Fruit fly (Drosophila melanogaster): ENCODE measurements around the gene CG10681.
A peak's percentile ranks its signal among the peaks of the same experiment; 100 is the strongest.

The CG10681 gene

dm6 chr3L:12551671-12552070 is 50.4 kb downstream of the CG10681 start (continued):
- TF ChIP-seq CG4730 (GFP tag; IDR thresholded peaks at IDR 0.05) (0 out of 2 replicates have a peak, but pooled peaks have one; percentile 22), Ptx1 (GFP tag; IDR thresholded peaks at IDR 0.05) (peak; percentile 24; the same call in 1 of the 2 replicates), pros (GFP tag; optimal IDR thresholded peaks at IDR 0.05) (no peak), Atf-2 (GFP tag; optimal IDR thresholded peaks at IDR 0.05) (no peak), z (GFP tag; IDR thresholded peaks at IDR 0.05) (0 out of 3 replicates have a peak, but pooled peaks have one; percentile 4), ara (GFP tag; IDR thresholded peaks at IDR 0.05) (peak; percentile 62; the same call in 1 of the 2 replicates), CkIIα-i1 (GFP tag; IDR thresholded peaks at IDR 0.05) (no peak), Xrp1 (GFP tag; IDR thresholded peaks at IDR 0.05) (peak; percentile 42; the same call in 1 of the 2 replicates), CG6689 (GFP tag; IDR thresholded peaks at IDR 0.05) (0 out of 2 replicates have a peak, but pooled peaks have one; percentile 23), CG16813 (GFP tag; IDR thresholded peaks at IDR 0.05; ENCODE audit: partially characterized antibody) (no peak), lbe (GFP tag; optimal IDR thresholded peaks at IDR 0.05) (peak; percentile 49), tgo (GFP tag; IDR thresholded peaks at IDR 0.05) (peak; percentile 38; the same call in 1 of the 3 replicates), lmd (GFP tag; IDR thresholded peaks at IDR 0.05) (0 out of 2 replicates have a peak, but pooled peaks have one; percentile 26), hkb (optimal IDR thresholded peaks at IDR 0.05) (no peak), hkb (GFP tag; IDR thresholded peaks at IDR 0.05) (peak; percentile 9; the same call in 1 of the 2 replicates), ab (GFP tag; optimal IDR thresholded peaks at IDR 0.05) (no peak), Sox102F (GFP tag; optimal IDR thresholded peaks at IDR 0.05) (peak; percentile 13), prd (optimal IDR thresholded peaks at IDR 0.05) (no peak), prd (GFP tag; IDR thresholded peaks at IDR 0.05) (peak; percentile 71), Ets65A (GFP tag) (peak; percentile 53), Side (GFP tag; optimal IDR thresholded peaks at IDR 0.05) (no peak), CG11398 (GFP tag; optimal IDR thresholded peaks at IDR 0.05) (no peak), ci (GFP tag; IDR thresholded peaks at IDR 0.05) (peak; percentile 67; the same call in 1 of the 3 replicates), CG14860 (GFP tag; IDR thresholded peaks at IDR 0.05; ENCODE audit: partially characterized antibody) (no peak), ham (GFP tag; IDR thresholded peaks at IDR 0.05) (no peak), unc-4 (GFP tag; IDR thresholded peaks at IDR 0.05; ENCODE audit: partially characterized antibody) (no peak), CG11696 (GFP tag; IDR thresholded peaks at IDR 0.05) (0 out of 2 replicates have a peak, but pooled peaks have one; percentile 20), dmrt11E (tag; optimal IDR thresholded peaks at IDR 0.05) (no peak), dmrt99B (tag; optimal IDR thresholded peaks at IDR 0.05) (no peak), CG7372 (GFP tag; IDR thresholded peaks at IDR 0.05) (peak; percentile 8; the same call in 1 of the 2 replicates), Sry-β (GFP tag; optimal IDR thresholded peaks at IDR 0.05) (no peak), CG14441 (GFP tag; IDR thresholded peaks at IDR 0.05) (peak; percentile 48; the same call in 1 of the 2 replicates), ato (GFP tag; IDR thresholded peaks at IDR 0.05; ENCODE audit: partially characterized antibody) (no peak), Aef1 (GFP tag; IDR thresholded peaks at IDR 0.05) (no peak), Optix (GFP tag; IDR thresholded peaks at IDR 0.05) (peak; percentile 36; the same call in 1 of the 3 replicates), CG12659 (GFP tag; optimal IDR thresholded peaks at IDR 0.05) (no peak), CG1603 (tag; optimal IDR thresholded peaks at IDR 0.05) (peak; percentile 10), gcm (GFP tag; optimal IDR thresholded peaks at IDR 0.05) (no peak), ap (GFP tag; IDR thresholded peaks at IDR 0.05) (0 out of 2 replicates have a peak, but pooled peaks have one; percentile 11), pnt (GFP tag; optimal IDR thresholded peaks at IDR 0.05) (no peak), gem (tag; optimal IDR thresholded peaks at IDR 0.05) (no peak), CG4404 (GFP tag; IDR thresholded peaks at IDR 0.05) (0 out of 2 replicates have a peak, but pooled peaks have one; percentile 36), Mrtf (GFP tag; IDR thresholded peaks at IDR 0.05) (no peak), CG32772 (GFP tag; IDR thresholded peaks at IDR 0.05) (peak; percentile 42; the same call in 1 of the 2 replicates), sisA (GFP tag; IDR thresholded peaks at IDR 0.05) (peak; percentile 25; the same call in 1 of the 2 replicates), CG8765 (GFP tag; IDR thresholded peaks at IDR 0.05) (peak; percentile 45; the same call in 1 of the 2 replicates), otp (GFP tag; IDR thresholded peaks at IDR 0.05) (0 out of 3 replicates have a peak, but pooled peaks have one; percentile 53), gsb (GFP tag; IDR thresholded peaks at IDR 0.05) (no peak), cwo (GFP tag; optimal IDR thresholded peaks at IDR 0.05) (no peak), bsh (GFP tag; optimal IDR thresholded peaks at IDR 0.05) (peak; percentile 7 to 24)
